Worm (Caenorhabditis elegans) whole organism, L2 larva: ENCODE measurements around the gene timp-1.

Source experiments
- F13H6.1 ChIP-seq: sonication (generic microtip); optimal IDR thresholded peaks from 2 replicates; lab custom pipeline; 2016; ENCODE audit warnings: missing genetic modification characterization, missing compliant biosample characterization
- R02D3.7 ChIP-seq: fragments of 150-350 bp; optimal IDR thresholded peaks from 2 replicates; lab custom pipeline; 2014; ENCODE audit warnings: missing biosample characterization, missing genetic modification characterization
- alr-1 ChIP-seq: fragments of 150-350 bp; optimal IDR thresholded peaks from 2 replicates; lab custom pipeline; 2014; ENCODE audit warnings: missing biosample characterization, missing genetic modification characterization
- ceh-16 ChIP-seq: fragments of 150-350 bp; optimal IDR thresholded peaks from 2 replicates; lab custom pipeline; 2014; ENCODE audit warnings: missing biosample characterization, missing genetic modification characterization
- fos-1 ChIP-seq: fragments of 150-350 bp; optimal IDR thresholded peaks from 2 replicates; lab custom pipeline; 2014; ENCODE audit warnings: missing biosample characterization, missing genetic modification characterization
- lin-13 ChIP-seq: fragments of 150-350 bp; optimal IDR thresholded peaks from 2 replicates; lab custom pipeline; 2014; ENCODE audit warnings: missing biosample characterization, missing genetic modification reagents, missing genetic modification characterization
- nhr-12 ChIP-seq: fragments of 150-350 bp; optimal IDR thresholded peaks from 2 replicates; lab custom pipeline; 2014; ENCODE audit warnings: missing biosample characterization, missing genetic modification characterization
- nhr-77 ChIP-seq: fragments of 150-350 bp; optimal IDR thresholded peaks from 2 replicates; lab custom pipeline; 2014; ENCODE audit warnings: missing biosample characterization, missing genetic modification characterization
- skn-1 ChIP-seq: sonication (generic microtip); optimal IDR thresholded peaks from 2 replicates; lab custom pipeline; 2017; ENCODE audit warnings: missing biosample characterization, missing genetic modification characterization
- snpc-4 ChIP-seq: fragments of 150-350 bp; optimal IDR thresholded peaks from 2 replicates; lab custom pipeline; 2014; ENCODE audit warnings: missing biosample characterization, missing genetic modification characterization
- ztf-1 ChIP-seq: fragments of 200-800 bp; sonication (Bioruptor generic); conservative IDR thresholded peaks from 2 replicates; pipeline ENCODE4 v1.3.6; 2022; ENCODE audit warnings: missing genetic modification characterization, missing compliant biosample characterization

DNA sequence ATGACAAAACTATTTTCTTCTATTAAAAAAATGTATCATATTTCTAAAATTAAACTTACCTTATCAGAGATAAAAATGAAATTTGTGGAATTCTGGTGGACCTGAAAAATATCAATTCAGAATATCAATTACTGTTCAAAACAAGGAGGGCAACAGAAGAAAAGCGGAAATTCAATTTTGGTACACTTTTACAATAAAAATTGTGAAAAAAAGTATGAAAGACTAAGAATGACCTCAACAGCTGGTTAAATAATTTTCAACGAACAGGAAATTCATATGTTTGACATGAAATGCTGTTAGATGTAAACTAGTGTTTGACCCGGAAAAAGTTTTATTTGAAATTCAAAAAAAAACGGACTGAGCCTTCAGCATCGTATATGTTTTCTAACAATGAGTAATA lies 6.8 kb downstream of the timp-1 start, which contains the start of gene K07C11.7:
- no peak for TF ChIP-seq fos-1 (tag; lab: Kevin White, UChicago)
- no peak for TF ChIP-seq nhr-12 (tag; lab: Kevin White, UChicago)
- TF ChIP-seq lin-13 (GFP tag; lab: Kevin White, UChicago): no peak
- TF ChIP-seq F13H6.1 (tag; lab: Kevin White, UChicago): no peak
- no peak for TF ChIP-seq snpc-4
- TF ChIP-seq R02D3.7 (tag; lab: Kevin White, UChicago): no peak
- TF ChIP-seq alr-1 (tag; lab: Kevin White, UChicago): no peak
- TF ChIP-seq skn-1 (tag; lab: Kevin White, UChicago): no peak
- TF ChIP-seq ceh-16: no peak
- no peak for TF ChIP-seq nhr-77 (tag; lab: Kevin White, UChicago)
- no peak for TF ChIP-seq ztf-1 (GFP tag; lab: Robert Waterston, UW)
